Fruit fly (Drosophila melanogaster) whole organism, embryonic: ENCODE data around the gene CG32985.
A peak's percentile ranks its signal among the peaks of the same experiment; 100 is the strongest.

ENCODE experiments used
- BEAF-32 ChIP-seq: fragments of 200-800 bp; sonication (Bioruptor generic); optimal IDR thresholded peaks from 3 replicates; lab custom pipeline; 2017; ENCODE audit warnings: missing biosample characterization, missing genetic modification characterization, mild to moderate bottlenecking, moderate library complexity, missing genetic modification reagents
- CG10321 ChIP-seq: fragments of 200-800 bp; sonication (Bioruptor generic); IDR thresholded peaks from 2 replicates; pipeline ENCODE4 v1.3.6; 2022; ENCODE audit warnings: missing biosample characterization, missing genetic modification characterization
- CG11247 ChIP-seq: fragments of 200-800 bp; sonication (Bioruptor generic); IDR thresholded peaks from 2 replicates; pipeline ENCODE4 v1.3.6; 2022; ENCODE audit warnings: missing biosample characterization, missing genetic modification characterization
- CG12299 ChIP-seq: fragments of 200-800 bp; sonication (Bioruptor generic); optimal IDR thresholded peaks from 2 replicates; lab custom pipeline; 2018; ENCODE audit warnings: missing biosample characterization, mild to moderate bottlenecking, missing genetic modification characterization
- CG13287 ChIP-seq: fragments of 200-800 bp; sonication (Bioruptor generic); IDR thresholded peaks from 2 replicates; pipeline ENCODE4 v1.3.6; 2022; ENCODE audit warnings: missing biosample characterization, missing genetic modification characterization; ENCODE audit not compliant: partially characterized antibody
- CG13775 ChIP-seq: fragments of 200-800 bp; sonication (Bioruptor generic); optimal IDR thresholded peaks from 3 replicates; lab custom pipeline; 2017; ENCODE audit warnings: missing biosample characterization, mild to moderate bottlenecking, missing genetic modification characterization
- CG14667 ChIP-seq: fragments of 200-800 bp; sonication (Bioruptor generic); IDR thresholded peaks from 2 replicates; pipeline ENCODE4 v1.3.6; 2022; ENCODE audit warnings: missing biosample characterization, missing genetic modification characterization
- CG16815 ChIP-seq: fragments of 200-800 bp; sonication (Bioruptor generic); optimal IDR thresholded peaks from 3 replicates; lab custom pipeline; 2017; ENCODE audit warnings: missing biosample characterization, mild to moderate bottlenecking, missing genetic modification characterization
- CG17361 ChIP-seq: fragments of 200-800 bp; sonication (Bioruptor generic); IDR thresholded peaks from 3 replicates; pipeline ENCODE4 v1.3.6; 2022; ENCODE audit warnings: missing biosample characterization, missing genetic modification characterization
- CG17912 ChIP-seq: fragments of 200-800 bp; sonication (Bioruptor generic); optimal IDR thresholded peaks from 2 replicates; lab custom pipeline; 2018; ENCODE audit warnings: missing biosample characterization, mild to moderate bottlenecking, missing genetic modification characterization
- CG2129 ChIP-seq: fragments of 200-800 bp; sonication (Bioruptor generic); IDR thresholded peaks from 2 replicates; pipeline ENCODE4 v1.3.6; 2022; ENCODE audit warnings: missing biosample characterization, missing genetic modification characterization; ENCODE audit not compliant: partially characterized antibody
- CG4424 ChIP-seq: fragments of 200-800 bp; sonication (Bioruptor generic); optimal IDR thresholded peaks from 3 replicates; lab custom pipeline; 2016; ENCODE audit warnings: missing biosample characterization, missing genetic modification characterization
- CG6175 ChIP-seq: fragments of 200-800 bp; sonication (Bioruptor generic); IDR thresholded peaks from 3 replicates; pipeline ENCODE4 v1.3.6; 2022; ENCODE audit warnings: missing biosample characterization, missing genetic modification characterization
- CG6813 ChIP-seq: fragments of 200-800 bp; sonication (Bioruptor generic); optimal IDR thresholded peaks from 2 replicates; lab custom pipeline; 2017; ENCODE audit warnings: missing biosample characterization, missing genetic modification characterization, mild to moderate bottlenecking, moderate library complexity, missing genetic modification reagents
- CG6854 ChIP-seq: fragments of 200-800 bp; sonication (Bioruptor generic); optimal IDR thresholded peaks from 3 replicates; lab custom pipeline; 2017; ENCODE audit warnings: missing biosample characterization, mild to moderate bottlenecking, missing genetic modification characterization
- CG8359 ChIP-seq: fragments of 200-800 bp; sonication (Bioruptor generic); optimal IDR thresholded peaks from 2 replicates; lab custom pipeline; 2017; ENCODE audit warnings: missing biosample characterization, mild to moderate bottlenecking, missing genetic modification characterization, borderline replicate concordance
- CG8478 ChIP-seq: fragments of >200 bp; optimal IDR thresholded peaks from 2 replicates; lab custom pipeline; 2018
- CG8944 ChIP-seq: fragments of 200-800 bp; sonication (Bioruptor generic); optimal IDR thresholded peaks from 3 replicates; lab custom pipeline; 2016; ENCODE audit warnings: missing biosample characterization, missing genetic modification characterization
- CG9727 ChIP-seq: fragments of 200-800 bp; sonication (Bioruptor generic); optimal IDR thresholded peaks from 3 replicates; lab custom pipeline; 2017; ENCODE audit warnings: missing biosample characterization, mild to moderate bottlenecking, missing genetic modification characterization
- CG9797 ChIP-seq: fragments of 200-800 bp; sonication (Bioruptor generic); optimal IDR thresholded peaks from 3 replicates; lab custom pipeline; 2018; ENCODE audit warnings: missing biosample characterization, mild to moderate bottlenecking, missing genetic modification characterization
- Dfd ChIP-seq, 2 experiments: fragments of >200 bp; optimal IDR thresholded peaks; 2 replicates each; lab custom pipeline; 2017; ENCODE audit warnings: missing biosample characterization in 2 of 2, missing genetic modification characterization in 2 of 2
- H15 ChIP-seq: fragments of 200-800 bp; sonication (Bioruptor generic); IDR thresholded peaks from 3 replicates; pipeline ENCODE4 v1.3.6; 2022; ENCODE audit warnings: missing biosample characterization, missing genetic modification characterization
- NFAT ChIP-seq: fragments of 200-800 bp; sonication (Bioruptor generic); IDR thresholded peaks from 2 replicates; pipeline ENCODE4 v1.3.6; 2022; ENCODE audit warnings: missing biosample characterization, missing genetic modification characterization
- Oaz ChIP-seq: fragments of 200-800 bp; sonication (Bioruptor generic); IDR thresholded peaks from 2 replicates; pipeline ENCODE4 v1.3.6; 2022; ENCODE audit warnings: missing biosample characterization, missing genetic modification characterization
- Pdp1 ChIP-seq, 2 experiments: fragments of 200-800 bp; sonication (Bioruptor generic); optimal IDR thresholded peaks; 3 replicates each; lab custom pipeline; 2016; ENCODE audit warnings: missing biosample characterization in 2 of 2, missing genetic modification characterization in 2 of 2, mild to moderate bottlenecking in 1 of 2, moderate library complexity in 1 of 2
- Poxn ChIP-seq: fragments of 200-800 bp; sonication (Bioruptor generic); IDR thresholded peaks from 2 replicates; pipeline ENCODE4 v1.3.6; 2022; ENCODE audit warnings: missing biosample characterization, missing genetic modification characterization
- Ravus ChIP-seq: fragments of 200-800 bp; sonication (Bioruptor generic); IDR thresholded peaks from 2 replicates; pipeline ENCODE4 v1.3.6; 2022; ENCODE audit warnings: missing biosample characterization, missing genetic modification characterization
- Rx ChIP-seq: fragments of 200-800 bp; sonication (Bioruptor generic); IDR thresholded peaks from 2 replicates; pipeline ENCODE4 v1.3.6; 2022; ENCODE audit warnings: missing biosample characterization, missing genetic modification characterization
- TFAM ChIP-seq: fragments of 200-800 bp; sonication (Bioruptor generic); optimal IDR thresholded peaks from 2 replicates; lab custom pipeline; 2017; ENCODE audit warnings: missing biosample characterization, missing genetic modification characterization, inconsistent platforms
- ato ChIP-seq: fragments of 200-800 bp; sonication (Bioruptor generic); IDR thresholded peaks from 2 replicates; pipeline ENCODE4 v1.3.6; 2022; ENCODE audit warnings: missing biosample characterization, missing genetic modification characterization; ENCODE audit not compliant: partially characterized antibody
- bbx ChIP-seq: fragments of 200-800 bp; sonication (Bioruptor generic); IDR thresholded peaks from 2 replicates; pipeline ENCODE4 v1.3.6; 2022; ENCODE audit warnings: missing biosample characterization, missing genetic modification characterization; ENCODE audit not compliant: partially characterized antibody
- cas ChIP-seq: fragments of 200-800 bp; sonication (Bioruptor generic); IDR thresholded peaks from 2 replicates; pipeline ENCODE4 v1.3.6; 2022; ENCODE audit warnings: missing biosample characterization, missing genetic modification characterization
- corto ChIP-seq: fragments of 200-800 bp; sonication (Bioruptor generic); optimal IDR thresholded peaks from 2 replicates; lab custom pipeline; 2016; ENCODE audit warnings: missing biosample characterization, mild to moderate bottlenecking, missing genetic modification characterization, moderate library complexity
- crp ChIP-seq, 2 experiments: fragments of 200-800 bp; sonication (Bioruptor generic); optimal IDR thresholded peaks; 2 replicates in 1 of 2; 3 replicates in 1 of 2; lab custom pipeline; 2017; ENCODE audit warnings: missing biosample characterization in 2 of 2, missing genetic modification characterization in 2 of 2, mild to moderate bottlenecking in 1 of 2, moderate library complexity in 1 of 2
- ham ChIP-seq: fragments of 200-800 bp; sonication (Bioruptor generic); IDR thresholded peaks from 2 replicates; pipeline ENCODE4 v1.3.6; 2022; ENCODE audit warnings: missing biosample characterization, missing genetic modification characterization
- pnt ChIP-seq: fragments of 200-800 bp; sonication (Bioruptor generic); optimal IDR thresholded peaks from 3 replicates; lab custom pipeline; 2016; ENCODE audit warnings: missing biosample characterization, missing genetic modification characterization
- prd ChIP-seq, 3 experiments: fragments of >200 bp in 2 of 3; fragments of 200-800 bp in 1 of 3; sonication (Bioruptor generic) in 1 of 3; optimal IDR thresholded peaks in 2 of 3; IDR thresholded peaks in 1 of 3; 2 replicates in 2 of 3; 3 replicates in 1 of 3; pipeline versions ENCODE4 v1.3.6 to Lab custom; 2017 to 2022; ENCODE audit warnings: missing biosample characterization in 1 of 3, missing genetic modification characterization in 1 of 3
- psq ChIP-seq: fragments of 200-800 bp; sonication (Bioruptor generic); optimal IDR thresholded peaks from 2 replicates; lab custom pipeline; 2017; ENCODE audit warnings: missing biosample characterization, missing genetic modification characterization
- sc ChIP-seq, 3 experiments: fragments of >200 bp in 2 of 3; fragments of 200-800 bp in 1 of 3; sonication (Bioruptor generic) in 1 of 3; optimal IDR thresholded peaks; 2 replicates in 2 of 3; 3 replicates in 1 of 3; lab custom pipeline; 2017; ENCODE audit warnings: mild to moderate bottlenecking in 1 of 3, missing biosample characterization in 1 of 3, missing genetic modification characterization in 1 of 3, missing genetic modification reagents in 1 of 3
- sna ChIP-seq: fragments of 200-800 bp; sonication (Bioruptor generic); IDR thresholded peaks from 2 replicates; pipeline ENCODE4 v1.3.6; 2022; ENCODE audit warnings: missing biosample characterization, missing genetic modification characterization; ENCODE audit not compliant: partially characterized antibody
- sr ChIP-seq: fragments of 200-800 bp; sonication (Bioruptor generic); IDR thresholded peaks from 3 replicates; pipeline ENCODE4 v1.3.6; 2022; ENCODE audit warnings: missing biosample characterization, missing genetic modification characterization
- stwl ChIP-seq: fragments of 200-800 bp; sonication (Bioruptor generic); optimal IDR thresholded peaks from 3 replicates; lab custom pipeline; 2018; ENCODE audit warnings: missing biosample characterization, mild to moderate bottlenecking, missing genetic modification characterization, moderate library complexity
- trem ChIP-seq: fragments of 200-800 bp; optimal IDR thresholded peaks from 3 replicates; lab custom pipeline; 2019; ENCODE audit warnings: missing biosample characterization, mild to moderate bottlenecking, missing genetic modification characterization, moderate library complexity
- tup ChIP-seq: fragments of 200-800 bp; sonication (Bioruptor generic); optimal IDR thresholded peaks from 2 replicates; lab custom pipeline; 2016; ENCODE audit warnings: missing biosample characterization, mild to moderate bottlenecking, missing genetic modification characterization, moderate library complexity
- tx ChIP-seq: fragments of 200-800 bp; sonication (Bioruptor generic); optimal IDR thresholded peaks from 2 replicates; lab custom pipeline; 2016; ENCODE audit warnings: missing biosample characterization, missing genetic modification characterization
- yki ChIP-seq: fragments of >200 bp; optimal IDR thresholded peaks from 3 replicates; lab custom pipeline; 2018
- zen ChIP-seq: fragments of 200-800 bp; sonication (Bioruptor generic); optimal IDR thresholded peaks from 3 replicates; lab custom pipeline; 2018; ENCODE audit warnings: missing biosample characterization, mild to moderate bottlenecking, missing genetic modification characterization, moderate library complexity
- zf30C ChIP-seq: fragments of 200-800 bp; sonication (Bioruptor generic); optimal IDR thresholded peaks from 3 replicates; lab custom pipeline; 2018; ENCODE audit warnings: missing biosample characterization, mild to moderate bottlenecking, missing genetic modification characterization
- zfh2 ChIP-seq: fragments of 200-800 bp; sonication (Bioruptor generic); optimal IDR thresholded peaks from 2 replicates; lab custom pipeline; 2016; ENCODE audit warnings: missing biosample characterization, missing genetic modification characterization

The CG32985 gene

DNA sequence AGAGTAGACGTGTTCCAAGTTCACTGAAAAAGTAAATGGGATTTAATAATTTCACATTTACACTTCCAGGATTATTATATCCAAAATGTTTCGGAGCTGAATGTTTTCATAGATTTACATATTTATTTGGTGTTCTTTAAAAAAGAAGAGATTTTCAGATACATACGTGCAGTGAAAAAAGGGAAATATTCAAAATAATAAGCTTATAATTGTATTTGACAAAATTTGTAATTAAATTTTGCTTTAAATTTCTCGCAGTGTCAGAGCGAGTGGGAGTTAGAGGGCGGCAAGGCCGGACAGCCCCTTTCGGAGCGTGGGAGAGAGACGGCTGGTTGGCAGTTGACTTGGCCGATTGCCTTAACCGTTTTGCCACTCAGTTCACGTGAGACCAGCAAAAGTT is 25.3 kb upstream of the CG32985 start, which contains the start of gene Tsp29Fb (continued):
- TF ChIP-seq CG6175 (GFP tag; lab: Robert Waterston, UW) (no peak), ato (no peak), zf30C (GFP tag; lab: Kevin White, UChicago) (peak; percentile 91), CG12299 (tag; lab: Kevin White, UChicago) (peak; percentile 72), CG6854 (GFP tag; lab: Kevin White, UChicago) (peak; percentile 49), tx (GFP tag; lab: Kevin White, UChicago) (peak; percentile 28), BEAF-32 (GFP tag; lab: Kevin White, UChicago) (no peak), psq (GFP tag; lab: Kevin White, UChicago) (no peak), CG2129 (GFP tag; lab: Robert Waterston, UW) (no peak), sna (no peak), stwl (tag; lab: Kevin White, UChicago) (no peak), Rx (GFP tag; lab: Robert Waterston, UW) (peak; percentile 47; the same call in 1 of the 2 replicates), CG13287 (GFP tag; lab: Robert Waterston, UW) (no peak), Oaz (GFP tag; lab: Robert Waterston, UW) (peak; percentile 38; the same call in 1 of the 2 replicates), crp (GFP tag; optimal IDR thresholded peaks at IDR 0.05; lab: Kevin White, UChicago) (peak in 1 of 2 experiments; percentile 17), zfh2 (GFP tag; lab: Kevin White, UChicago) (peak; percentile 61), trem (tag; lab: Kevin White, UChicago) (no peak), CG16815 (GFP tag; lab: Kevin White, UChicago) (peak; percentile 40), CG17361 (GFP tag; lab: Robert Waterston, UW) (peak; percentile 78), zen (tag; lab: Kevin White, UChicago) (no peak), prd (optimal IDR thresholded peaks at IDR 0.05; lab: Kevin White, UChicago) (no peak), prd (GFP tag; IDR thresholded peaks at IDR 0.05; lab: Robert Waterston, UW) (peak; percentile 72), CG8944 (peak; percentile 34), CG10321 (GFP tag; lab: Robert Waterston, UW) (peak; percentile 49; the same call in 1 of the 2 replicates), H15 (GFP tag; lab: Robert Waterston, UW) (peak; percentile 47; the same call in 1 of the 3 replicates), CG6813 (GFP tag; lab: Kevin White, UChicago) (peak; percentile 54), CG9727 (GFP tag; lab: Kevin White, UChicago) (peak; percentile 77), ham (GFP tag; lab: Robert Waterston, UW) (no peak), TFAM (GFP tag; lab: Kevin White, UChicago) (no peak), CG4424 (GFP tag; lab: Kevin White, UChicago) (peak; percentile 54), CG11247 (peak; percentile 42; the same call in 1 of the 2 replicates), CG8478 (lab: Kevin White, UChicago) (no peak), corto (GFP tag; lab: Kevin White, UChicago) (peak; percentile 5), sc (optimal IDR thresholded peaks at IDR 0.05; lab: Kevin White, UChicago) (no peak), sc (GFP tag; optimal IDR thresholded peaks at IDR 0.05; lab: Kevin White, UChicago) (peak; percentile 14), NFAT (no peak; the same call in 1 of the 2 replicates), pnt (GFP tag; lab: Kevin White, UChicago) (peak; percentile 28), CG14667 (GFP tag; lab: Robert Waterston, UW) (peak; percentile 49; the same call in 1 of the 2 replicates), tup (GFP tag; lab: Kevin White, UChicago) (no peak), CG9797 (GFP tag; lab: Kevin White, UChicago) (no peak), CG8359 (no peak), sr (GFP tag; lab: Robert Waterston, UW) (no peak; the same call in 2 of the 3 replicates), CG13775 (GFP tag; lab: Kevin White, UChicago) (peak; percentile 58), CG17912 (GFP tag; lab: Kevin White, UChicago) (no peak), Ravus (GFP tag; lab: Robert Waterston, UW) (no peak), Pdp1 (GFP tag; optimal IDR thresholded peaks at IDR 0.05; lab: Kevin White, UChicago) (peak; percentile 47 to 59), yki (lab: Kevin White, UChicago) (no peak), cas (GFP tag; lab: Robert Waterston, UW) (0 out of 2 replicates have a peak, but pooled peaks have one; percentile 34), bbx (GFP tag; lab: Robert Waterston, UW) (no peak), Poxn (GFP tag; lab: Robert Waterston, UW) (no peak), Dfd (GFP tag; optimal IDR thresholded peaks at IDR 0.05; lab: Kevin White, UChicago) (no peak)
